Worm (Caenorhabditis elegans) whole organism, L3 larva: ENCODE results near the gene C25F9.8.

Experiments
- R02D3.7 ChIP-seq: fragments of 150-350 bp; optimal IDR thresholded peaks from 2 replicates; lab custom pipeline; 2014; ENCODE audit warnings: missing biosample characterization, missing genetic modification characterization
- ZK546.5 ChIP-seq: sonication (generic microtip); optimal IDR thresholded peaks from 2 replicates; lab custom pipeline; 2017; ENCODE audit warnings: missing biosample characterization, missing genetic modification characterization
- aly-2 ChIP-seq: fragments of 150-350 bp; optimal IDR thresholded peaks from 2 replicates; lab custom pipeline; 2014; ENCODE audit warnings: missing biosample characterization, missing genetic modification characterization
- ama-1 ChIP-seq: fragments of 150-350 bp; optimal IDR thresholded peaks from 2 replicates; lab custom pipeline; 2018
- ceh-28 ChIP-seq: fragments of 150-350 bp; optimal IDR thresholded peaks from 2 replicates; lab custom pipeline; 2014; ENCODE audit warnings: missing biosample characterization, missing genetic modification reagents, missing genetic modification characterization
- ceh-82 ChIP-seq: fragments of 150-350 bp; optimal IDR thresholded peaks from 2 replicates; lab custom pipeline; 2014; ENCODE audit warnings: missing biosample characterization, missing genetic modification characterization
- ceh-9 ChIP-seq: sonication (generic microtip); optimal IDR thresholded peaks from 2 replicates; lab custom pipeline; 2018; ENCODE audit warnings: missing biosample characterization, missing genetic modification characterization
- daf-12 ChIP-seq: fragments of 150-350 bp; optimal IDR thresholded peaks from 2 replicates; lab custom pipeline; 2014; ENCODE audit warnings: missing biosample characterization, missing genetic modification reagents, missing genetic modification characterization
- egl-27 ChIP-seq: sonication (generic microtip); optimal IDR thresholded peaks from 4 replicates; lab custom pipeline; 2017; ENCODE audit warnings: missing biosample characterization, missing genetic modification reagents, missing genetic modification characterization
- egl-5 ChIP-seq: fragments of 150-350 bp; optimal IDR thresholded peaks from 2 replicates; lab custom pipeline; 2017; ENCODE audit warnings: missing biosample characterization, missing genetic modification reagents, missing genetic modification characterization, inconsistent platforms
- elt-3 ChIP-seq, 3 experiments: fragments of 150-350 bp in 1 of 3; sonication (generic microtip) in 2 of 3; optimal IDR thresholded peaks; 2 replicates in 2 of 3; 4 replicates in 1 of 3; lab custom pipeline; 2014 to 2017; ENCODE audit warnings: missing biosample characterization in 3 of 3, missing genetic modification characterization in 3 of 3
- eor-1 ChIP-seq, 2 experiments: fragments of 150-350 bp; optimal IDR thresholded peaks; 2 replicates each; lab custom pipeline; 2014 to 2018; ENCODE audit warnings: missing biosample characterization in 2 of 2, missing genetic modification characterization in 2 of 2
- fkh-10 ChIP-seq: sonication (generic microtip); optimal IDR thresholded peaks from 2 replicates; lab custom pipeline; 2017; ENCODE audit warnings: missing biosample characterization, missing genetic modification reagents, missing genetic modification characterization
- hmg-11 ChIP-seq: sonication (generic microtip); optimal IDR thresholded peaks from 2 replicates; lab custom pipeline; 2016; ENCODE audit warnings: missing genetic modification characterization, missing compliant biosample characterization
- jun-1 ChIP-seq: fragments of 150-350 bp; optimal IDR thresholded peaks from 2 replicates; lab custom pipeline; 2014; ENCODE audit warnings: missing biosample characterization, missing genetic modification reagents, missing genetic modification characterization
- lin-15B ChIP-seq: fragments of 150-350 bp; optimal IDR thresholded peaks from 2 replicates; lab custom pipeline; 2014; ENCODE audit warnings: missing biosample characterization, missing genetic modification characterization
- lin-39 ChIP-seq: fragments of 150-350 bp; optimal IDR thresholded peaks from 2 replicates; lab custom pipeline; 2018; ENCODE audit warnings: missing biosample characterization, missing genetic modification reagents, missing genetic modification characterization
- lsy-12 ChIP-seq: sonication (generic microtip); optimal IDR thresholded peaks from 2 replicates; lab custom pipeline; 2016; ENCODE audit warnings: mild to moderate bottlenecking, missing genetic modification characterization, missing compliant biosample characterization
- mdl-1 ChIP-seq: fragments of 150-350 bp; optimal IDR thresholded peaks from 2 replicates; lab custom pipeline; 2014; ENCODE audit warnings: missing biosample characterization, missing genetic modification characterization
- nhr-11 ChIP-seq: fragments of 150-350 bp; optimal IDR thresholded peaks from 2 replicates; lab custom pipeline; 2014; ENCODE audit warnings: missing biosample characterization, missing genetic modification characterization
- nhr-12 ChIP-seq: fragments of 150-350 bp; optimal IDR thresholded peaks from 2 replicates; lab custom pipeline; 2014; ENCODE audit warnings: missing biosample characterization, missing genetic modification characterization
- nhr-23 ChIP-seq: fragments of 150-350 bp; optimal IDR thresholded peaks from 2 replicates; lab custom pipeline; 2014; ENCODE audit warnings: missing biosample characterization, missing genetic modification reagents, missing genetic modification characterization
- nhr-25 ChIP-seq: sonication (generic microtip); optimal IDR thresholded peaks from 2 replicates; lab custom pipeline; 2017; ENCODE audit warnings: missing biosample characterization, missing genetic modification characterization
- nhr-43 ChIP-seq: sonication (generic microtip); optimal IDR thresholded peaks from 2 replicates; lab custom pipeline; 2016; ENCODE audit warnings: mild to moderate bottlenecking, missing genetic modification characterization, missing compliant biosample characterization; ENCODE audit not compliant: poor library complexity, severe bottlenecking
- nhr-67 ChIP-seq: fragments of 150-350 bp; optimal IDR thresholded peaks from 2 replicates; lab custom pipeline; 2014; ENCODE audit warnings: missing biosample characterization, missing genetic modification characterization
- nhr-77 ChIP-seq: fragments of 150-350 bp; optimal IDR thresholded peaks from 2 replicates; lab custom pipeline; 2014; ENCODE audit warnings: missing biosample characterization, missing genetic modification characterization
- pha-4 ChIP-seq: fragments of 150-350 bp; optimal IDR thresholded peaks from 2 replicates; lab custom pipeline; 2014; ENCODE audit warnings: missing biosample characterization, missing genetic modification reagents, missing genetic modification characterization
- pqm-1 ChIP-seq: fragments of 150-350 bp; optimal IDR thresholded peaks from 2 replicates; lab custom pipeline; 2017; ENCODE audit warnings: missing biosample characterization, missing genetic modification characterization, inconsistent platforms
- sea-2 ChIP-seq: fragments of 150-350 bp; sonication (generic microtip); optimal IDR thresholded peaks from 4 replicates; lab custom pipeline; 2014; ENCODE audit warnings: missing biosample characterization, missing genetic modification reagents, missing genetic modification characterization
- skn-1 ChIP-seq: fragments of 150-350 bp; optimal IDR thresholded peaks from 2 replicates; lab custom pipeline; 2014; ENCODE audit warnings: missing biosample characterization, missing genetic modification characterization
- snpc-4 ChIP-seq: fragments of 150-350 bp; optimal IDR thresholded peaks from 2 replicates; lab custom pipeline; 2014; ENCODE audit warnings: missing biosample characterization, missing genetic modification characterization
- tbx-2 ChIP-seq: sonication (generic microtip); optimal IDR thresholded peaks from 2 replicates; lab custom pipeline; 2016; ENCODE audit warnings: mild to moderate bottlenecking, missing genetic modification characterization, missing compliant biosample characterization
- unc-39 ChIP-seq: sonication (generic microtip); optimal IDR thresholded peaks from 4 replicates; lab custom pipeline; 2017; ENCODE audit warnings: missing biosample characterization, missing genetic modification characterization
- unc-62 ChIP-seq: fragments of 150-350 bp; sonication (generic microtip); optimal IDR thresholded peaks from 4 replicates; lab custom pipeline; 2014; ENCODE audit warnings: missing biosample characterization, missing genetic modification reagents, missing genetic modification characterization
- ztf-11 ChIP-seq: fragments of 150-350 bp; optimal IDR thresholded peaks from 2 replicates; lab custom pipeline; 2014; ENCODE audit warnings: missing biosample characterization, missing genetic modification characterization

The C25F9.8 gene

DNA sequence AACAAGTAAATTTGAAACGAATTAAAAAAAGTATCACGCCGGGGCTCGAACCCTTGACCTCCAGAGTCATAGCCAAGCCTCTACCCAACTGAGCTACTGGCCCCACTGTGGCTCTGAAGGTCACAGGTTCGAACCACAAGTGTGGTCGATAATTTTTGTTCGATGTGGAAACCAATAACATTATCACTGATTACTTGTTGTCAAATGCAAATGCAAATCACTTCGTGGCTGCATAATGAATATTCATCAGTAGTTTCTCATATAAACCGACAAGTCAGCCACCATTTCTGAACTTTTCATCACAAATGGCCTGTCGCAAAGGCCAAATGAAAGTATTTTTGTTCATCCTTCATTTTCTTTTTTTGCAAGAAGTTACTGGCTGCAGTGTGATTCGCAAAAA lies at the start of gene C25F9.8:
C25F9.8 (plus strand) TSS at position 301 of the 400 bp plus-strand sequence.
- no peak for TF ChIP-seq lin-15B (tag; lab: Kevin White, UChicago)
- TF ChIP-seq R02D3.7 (tag; lab: Kevin White, UChicago): no peak
- TF ChIP-seq ama-1 (lab: Kevin White, UChicago): no peak
- TF ChIP-seq daf-12 (tag; lab: Kevin White, UChicago): no peak
- TF ChIP-seq ZK546.5 (tag; lab: Kevin White, UChicago): no peak
- no peak for TF ChIP-seq nhr-25
- no peak for TF ChIP-seq nhr-12 (tag; lab: Kevin White, UChicago)
- TF ChIP-seq nhr-23: no peak
- no peak for TF ChIP-seq lsy-12 (tag; lab: Kevin White, UChicago)
- TF ChIP-seq egl-5 (tag; lab: Kevin White, UChicago): no peak
- TF ChIP-seq ceh-28 (tag; lab: Kevin White, UChicago): no peak
- TF ChIP-seq ceh-9 (tag; lab: Kevin White, UChicago): no peak
- TF ChIP-seq nhr-67 (tag; lab: Kevin White, UChicago): no peak
- TF ChIP-seq mdl-1 (tag; lab: Kevin White, UChicago): no peak
- TF ChIP-seq sea-2 (GFP tag; lab: Kevin White, UChicago): no peak

DNA sequence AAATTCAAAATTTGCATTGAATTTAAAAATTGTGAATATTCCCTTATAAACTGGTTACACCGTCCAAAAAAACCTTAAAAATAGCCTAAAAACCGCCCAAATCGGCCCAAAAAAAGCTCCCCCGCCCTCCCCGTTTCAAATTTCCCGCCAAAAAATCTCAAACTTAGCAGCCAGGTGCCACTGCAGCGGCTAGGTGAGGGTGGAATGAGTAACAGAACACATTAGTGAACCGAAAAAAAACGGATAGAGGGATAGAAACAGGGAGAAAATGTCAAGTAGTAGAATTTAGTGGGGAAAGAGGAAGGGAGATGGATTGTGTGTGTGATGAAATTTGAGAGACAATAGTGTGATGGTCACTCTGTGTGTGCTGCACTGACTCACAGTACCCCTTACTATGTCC lies 42.9 kb upstream of the C25F9.8 start:
- no peak for TF ChIP-seq eor-1 (tag; optimal IDR thresholded peaks at IDR 0.05; lab: Kevin White, UChicago)
- TF ChIP-seq lsy-12 (tag; lab: Kevin White, UChicago): no peak
- no peak for TF ChIP-seq ceh-82 (tag; lab: Kevin White, UChicago)
- no peak for TF ChIP-seq elt-3 (tag; optimal IDR thresholded peaks at IDR 0.05; lab: Kevin White, UChicago)
- TF ChIP-seq jun-1: no peak
- no peak for TF ChIP-seq mdl-1 (tag; lab: Kevin White, UChicago)
- TF ChIP-seq pqm-1 (tag; lab: Kevin White, UChicago): no peak

DNA sequence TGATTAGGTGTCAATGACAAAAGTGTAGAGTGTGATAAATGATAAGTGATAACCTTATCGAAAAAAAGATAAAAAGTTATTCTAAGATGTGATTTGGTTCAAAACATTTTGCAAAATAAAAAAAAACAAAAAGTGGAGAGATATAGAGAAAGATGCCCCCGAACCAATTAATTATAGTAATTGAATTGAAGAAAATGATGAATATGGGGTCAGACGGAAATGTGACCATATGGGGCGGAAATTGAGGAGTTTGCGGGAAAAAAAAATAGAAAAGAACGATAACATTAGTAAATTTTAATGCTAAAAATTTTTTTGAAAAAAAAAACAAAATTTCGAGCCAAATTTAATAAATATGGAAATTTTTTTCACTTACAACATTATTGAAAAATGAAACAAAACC lies 40.3 kb upstream of the C25F9.8 start:
- TF ChIP-seq egl-27 (tag; lab: Kevin White, UChicago) (no peak), nhr-12 (tag; lab: Kevin White, UChicago) (no peak), elt-3 (tag; optimal IDR thresholded peaks at IDR 0.05; lab: Kevin White, UChicago) (no peak), pha-4 (no peak), hmg-11 (tag; lab: Kevin White, UChicago) (no peak), unc-62 (GFP tag; lab: Kevin White, UChicago) (no peak), lin-39 (tag; lab: Kevin White, UChicago) (no peak), nhr-25 (no peak), nhr-67 (tag; lab: Kevin White, UChicago) (no peak), nhr-23 (no peak), ztf-11 (tag; lab: Kevin White, UChicago) (no peak)

DNA sequence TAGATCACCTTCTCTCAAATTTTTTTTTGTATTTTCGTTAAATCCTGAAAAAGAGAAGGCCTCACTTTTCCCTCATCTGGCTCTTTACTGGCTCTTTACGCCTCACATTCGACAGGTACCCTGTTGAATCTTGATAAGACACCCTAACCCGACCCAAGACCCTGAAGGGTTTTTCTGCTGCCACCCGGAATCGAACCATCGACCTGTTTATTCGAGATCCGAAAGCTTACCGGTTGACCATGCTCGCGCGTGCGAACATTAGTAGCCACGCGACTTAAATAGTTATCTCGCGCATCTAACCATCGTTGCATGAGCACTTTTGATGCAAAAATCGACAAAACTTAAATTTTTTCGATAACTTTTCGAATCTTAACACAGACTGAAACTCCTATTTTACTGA lies 39.6 kb upstream of the C25F9.8 start:
- no peak for TF ChIP-seq nhr-43 (tag; lab: Kevin White, UChicago)
- no peak for TF ChIP-seq ztf-11 (tag; lab: Kevin White, UChicago)
- no peak for TF ChIP-seq elt-3 (tag; optimal IDR thresholded peaks at IDR 0.05; lab: Kevin White, UChicago)
- TF ChIP-seq ceh-28 (tag; lab: Kevin White, UChicago): no peak
- no peak for TF ChIP-seq unc-39
- no peak for TF ChIP-seq R02D3.7 (tag; lab: Kevin White, UChicago)
- TF ChIP-seq eor-1 (tag; optimal IDR thresholded peaks at IDR 0.05; lab: Kevin White, UChicago): no peak
- no peak for TF ChIP-seq fkh-10 (GFP tag; lab: Kevin White, UChicago)
- no peak for TF ChIP-seq snpc-4 (tag; lab: Kevin White, UChicago)
- no peak for TF ChIP-seq pqm-1 (tag; lab: Kevin White, UChicago)
- no peak for TF ChIP-seq aly-2 (tag; lab: Kevin White, UChicago)
- TF ChIP-seq skn-1 (tag; lab: Kevin White, UChicago): no peak
- TF ChIP-seq nhr-11: no peak
- TF ChIP-seq lin-15B (tag; lab: Kevin White, UChicago): no peak
- no peak for TF ChIP-seq nhr-77 (tag; lab: Kevin White, UChicago)
- no peak for TF ChIP-seq ama-1 (lab: Kevin White, UChicago)
- no peak for TF ChIP-seq pha-4
- TF ChIP-seq egl-5 (tag; lab: Kevin White, UChicago): no peak
- TF ChIP-seq tbx-2 (tag; lab: Kevin White, UChicago): no peak
